ENCODE assay signal across 5 worm cellular contexts in the genomic region with DNA sequence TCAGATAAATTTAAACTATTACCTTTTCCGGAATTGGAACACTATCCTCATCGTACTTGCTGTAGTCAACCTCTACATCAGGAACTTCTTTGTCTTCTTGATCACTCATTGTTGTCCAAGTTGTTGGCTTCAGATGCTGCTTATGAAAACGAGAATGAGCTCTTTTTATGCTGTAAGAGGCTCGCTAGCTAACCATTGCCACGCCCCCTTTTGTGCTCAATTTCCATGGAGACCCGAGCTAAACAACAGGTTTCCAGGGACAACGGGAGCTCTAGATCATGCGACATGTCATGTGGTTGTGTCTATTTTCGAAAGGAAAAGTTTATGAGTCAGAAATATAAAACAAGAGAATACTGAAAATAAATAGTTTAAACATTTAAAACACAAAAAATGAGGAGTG.
TF ChIP-seq lines count a peak whose summit lies in the region.

A gene (minus strand): TSS at position 131 of the 400 bp plus-strand sequence.

TF ChIP-seq in whole organism, L1 larva, 84 proteins besides CTCF, POLR2A, EP300 and RAD21 (continues in another document):
- TF ChIP-seq xbp-1 (tag; optimal IDR thresholded peaks at IDR 0.05; lab: Kevin White, UChicago) (peak; percentile 30), nhr-237 (tag; optimal IDR thresholded peaks at IDR 0.05; lab: Kevin White, UChicago) (no peak), nhr-28 (tag; optimal IDR thresholded peaks at IDR 0.05; lab: Kevin White, UChicago) (no peak), efl-1 (optimal IDR thresholded peaks at IDR 0.05; lab: Kevin White, UChicago) (no peak), efl-1 (GFP tag; optimal IDR thresholded peaks at IDR 0.05 in 1 of 2; lab: Kevin White, UChicago) (peak in 1 of 2 experiments; percentile 62), nhr-71 (tag; optimal IDR thresholded peaks at IDR 0.05; lab: Kevin White, UChicago) (peak; percentile 38), hpl-2 (GFP tag; optimal IDR thresholded peaks at IDR 0.05; lab: Kevin White, UChicago) (no peak), skn-1 (tag; optimal IDR thresholded peaks at IDR 0.05; lab: Kevin White, UChicago) (no peak), mep-1 (tag; optimal IDR thresholded peaks at IDR 0.05; lab: Kevin White, UChicago) (peak; percentile 14), nhr-84 (tag; optimal IDR thresholded peaks at IDR 0.05; lab: Kevin White, UChicago) (no peak), pax-3 (tag; optimal IDR thresholded peaks at IDR 0.05; lab: Kevin White, UChicago) (peak; percentile 10), efl-3 (GFP tag; optimal IDR thresholded peaks at IDR 0.05; lab: Kevin White, UChicago) (no peak), fkh-10 (GFP tag; optimal IDR thresholded peaks at IDR 0.05; lab: Kevin White, UChicago) (peak; percentile 24), ztf-4 (tag; optimal IDR thresholded peaks at IDR 0.05; lab: Kevin White, UChicago) (peak; percentile 8), elt-2 (tag; optimal IDR thresholded peaks at IDR 0.05; lab: Kevin White, UChicago) (no peak), ceh-8 (GFP tag; optimal IDR thresholded peaks at IDR 0.05; lab: Kevin White, UChicago) (no peak), dsc-1 (tag; optimal IDR thresholded peaks at IDR 0.05; lab: Kevin White, UChicago) (peak; percentile 41), fos-1 (tag; optimal IDR thresholded peaks at IDR 0.05; lab: Kevin White, UChicago) (peak; percentile 9)

TF ChIP-seq in whole organism, L2 larva, 48 proteins besides CTCF, POLR2A, EP300 and RAD21:
- TF ChIP-seq C34F6.9 (tag; optimal IDR thresholded peaks at IDR 0.05; lab: Kevin White, UChicago) (peak; percentile 8), nhr-21 (tag; optimal IDR thresholded peaks at IDR 0.05; lab: Kevin White, UChicago) (peak; percentile 54), unc-55 (GFP tag; optimal IDR thresholded peaks at IDR 0.05; lab: Kevin White, UChicago) (no peak), ztf-4 (tag; optimal IDR thresholded peaks at IDR 0.05; lab: Kevin White, UChicago) (peak; percentile 2), lin-11 (tag; optimal IDR thresholded peaks at IDR 0.05; lab: Kevin White, UChicago) (peak; percentile 68)

TF ChIP-seq in whole organism, L3 larva, 47 proteins besides CTCF, POLR2A, EP300 and RAD21:
- TF ChIP-seq nfya-1 (tag; optimal IDR thresholded peaks at IDR 0.05; lab: Kevin White, UChicago; ENCODE audit: insufficient read depth) (peak; percentile 2), sea-2 (GFP tag; optimal IDR thresholded peaks at IDR 0.05; lab: Kevin White, UChicago) (no peak), fkh-10 (GFP tag; optimal IDR thresholded peaks at IDR 0.05; lab: Kevin White, UChicago) (peak; percentile 17)

TF ChIP-seq in whole organism, L4 larva, 104 proteins besides CTCF, POLR2A, EP300 and RAD21:
- TF ChIP-seq R02D3.7 (tag; optimal IDR thresholded peaks at IDR 0.05; lab: Kevin White, UChicago) = no peak
- no peak for TF ChIP-seq ztf-11 (tag; optimal IDR thresholded peaks at IDR 0.05; lab: Kevin White, UChicago)
- TF ChIP-seq vab-7 (GFP tag; IDR thresholded peaks at IDR 0.05; lab: Robert Waterston, UW) = no peak
- TF ChIP-seq mes-2 (tag; optimal IDR thresholded peaks at IDR 0.05; lab: Kevin White, UChicago; ENCODE audit: poor library complexity, severe bottlenecking) = no peak
- no peak for TF ChIP-seq nhr-102 (tag; optimal IDR thresholded peaks at IDR 0.05; lab: Kevin White, UChicago)
- TF ChIP-seq fos-1 (tag; optimal IDR thresholded peaks at IDR 0.05; lab: Kevin White, UChicago) = no peak
- TF ChIP-seq F49E8.2 (tag; optimal IDR thresholded peaks at IDR 0.05; lab: Kevin White, UChicago; ENCODE audit: borderline replicate concordance) = no peak
- no peak for TF ChIP-seq nhr-111 (GFP tag; optimal IDR thresholded peaks at IDR 0.05; lab: Kevin White, UChicago)
- no peak for TF ChIP-seq tag-97 (GFP tag; IDR thresholded peaks at IDR 0.05; lab: Robert Waterston, UW)
- TF ChIP-seq nhr-76 (tag; optimal IDR thresholded peaks at IDR 0.05; lab: Kevin White, UChicago) = no peak
- no peak for TF ChIP-seq tra-1 (GFP tag; IDR thresholded peaks at IDR 0.05; lab: Robert Waterston, UW)
- no peak for TF ChIP-seq rbr-2 (tag; optimal IDR thresholded peaks at IDR 0.05; lab: Kevin White, UChicago)
- peak; percentile 28 for TF ChIP-seq ama-1 (optimal IDR thresholded peaks at IDR 0.05; lab: Kevin White, UChicago)
- TF ChIP-seq unc-130 (GFP tag; optimal IDR thresholded peaks at IDR 0.05; lab: Kevin White, UChicago) = no peak
- TF ChIP-seq dve-1 (tag; optimal IDR thresholded peaks at IDR 0.05; lab: Kevin White, UChicago; ENCODE audit: insufficient read depth) = no peak
- no peak for TF ChIP-seq pha-4 (GFP tag; IDR thresholded peaks at IDR 0.05; lab: Robert Waterston, UW)
- TF ChIP-seq pha-4 (tag; optimal IDR thresholded peaks at IDR 0.05; lab: Kevin White, UChicago) = no peak
- TF ChIP-seq nhr-42 (GFP tag; IDR thresholded peaks at IDR 0.05; lab: Robert Waterston, UW) = 0 out of 2 replicates have a peak, but pooled peaks have one; percentile 10
- TF ChIP-seq arid-1 (GFP tag; conservative IDR thresholded peaks at IDR 0.05; lab: Robert Waterston, UW) = no peak

TF ChIP-seq in whole organism, young adult, 124 proteins besides CTCF, POLR2A, EP300 and RAD21:
- no peak for TF ChIP-seq hlh-26 (GFP tag; conservative IDR thresholded peaks at IDR 0.05; lab: Robert Waterston, UW)
- no peak for TF ChIP-seq hmg-1.2 (GFP tag; IDR thresholded peaks at IDR 0.05; lab: Robert Waterston, UW)
- peak; percentile 7; the same call in 1 of the 2 replicates for TF ChIP-seq rcor-1 (GFP tag; IDR thresholded peaks at IDR 0.05; lab: Robert Waterston, UW)
- TF ChIP-seq madf-6 (GFP tag; IDR thresholded peaks at IDR 0.05; lab: Robert Waterston, UW) = peak; percentile 7; the same call in 1 of the 2 replicates
- no peak for TF ChIP-seq C17E4.6 (GFP tag; IDR thresholded peaks at IDR 0.05; lab: Robert Waterston, UW)
- TF ChIP-seq ccch-3 (GFP tag; optimal IDR thresholded peaks at IDR 0.05; lab: Kevin White, UChicago) = no peak
- TF ChIP-seq cebp-1 (GFP tag; IDR thresholded peaks at IDR 0.05; lab: Robert Waterston, UW) = no peak
- peak; percentile 8 for TF ChIP-seq cebp-1 (tag; optimal IDR thresholded peaks at IDR 0.05; lab: Kevin White, UChicago)
- TF ChIP-seq mel-28 (tag; optimal IDR thresholded peaks at IDR 0.05; lab: Kevin White, UChicago; ENCODE audit: borderline replicate concordance) = no peak
- no peak for TF ChIP-seq snpc-1.3 (tag; optimal IDR thresholded peaks at IDR 0.05; lab: Kevin White, UChicago; ENCODE audit: insufficient read depth)
- TF ChIP-seq mxl-1 (tag; optimal IDR thresholded peaks at IDR 0.05; lab: Kevin White, UChicago) = no peak
- TF ChIP-seq snpc-3.4 (tag; optimal IDR thresholded peaks at IDR 0.05; lab: Kevin White, UChicago) = no peak
- no peak for TF ChIP-seq lsl-1 (GFP tag; optimal IDR thresholded peaks at IDR 0.05; lab: Kevin White, UChicago)
